Comparison of ENCODE assay signal across 3 worm cellular contexts in the genomic region with DNA sequence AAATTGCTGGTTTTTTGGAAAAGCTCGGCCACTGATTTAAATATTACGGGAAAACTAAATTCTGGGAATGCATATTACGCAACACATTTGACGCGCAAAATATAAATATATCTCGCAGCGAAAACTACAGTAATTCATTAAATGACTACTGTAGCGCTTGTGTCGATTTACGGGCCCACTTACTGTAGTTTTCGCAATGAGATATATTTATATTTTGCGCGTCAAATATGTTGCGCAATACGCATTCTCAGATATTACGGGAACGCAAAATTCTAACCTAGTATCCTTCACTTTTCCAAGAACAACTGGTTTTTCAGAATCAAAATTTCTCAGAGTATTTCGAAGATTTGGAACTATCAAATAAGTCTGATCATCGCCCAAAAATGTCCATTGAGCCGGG.
TF ChIP-seq lines count a peak whose summit lies in the region.

No protein-coding gene starts in this region.

TF ChIP-seq in whole organism, L4 larva, 104 proteins besides CTCF, POLR2A, EP300 and RAD21:
- peak; percentile 51 for TF ChIP-seq aha-1 (tag; lab: Kevin White, UChicago)
- TF ChIP-seq lin-15B (tag; optimal IDR thresholded peaks at IDR 0.05; lab: Kevin White, UChicago) = no peak
- TF ChIP-seq egl-43 (GFP tag; IDR thresholded peaks at IDR 0.05; lab: Robert Waterston, UW) = no peak

TF ChIP-seq in whole organism, mixed stage, embryonic, 35 proteins besides CTCF, POLR2A, EP300 and RAD21:
- TF ChIP-seq zip-8 (tag; optimal IDR thresholded peaks at IDR 0.05; lab: Kevin White, UChicago) (peak; percentile 93), ham-2 (GFP tag; optimal IDR thresholded peaks at IDR 0.05; lab: Kevin White, UChicago) (no peak)

TF ChIP-seq in whole organism, young adult, 124 proteins besides CTCF, POLR2A, EP300 and RAD21:
- peak; percentile 45 for TF ChIP-seq lsl-1 (GFP tag; optimal IDR thresholded peaks at IDR 0.05; lab: Kevin White, UChicago)
- TF ChIP-seq Y53G8AR.9 (GFP tag; conservative IDR thresholded peaks at IDR 0.05; lab: Robert Waterston, UW) = no peak
